Fruit fly (Drosophila melanogaster) S2 (cell line): ENCODE results near the gene sac.

Source experiments
- CG8478 ChIP-seq: fragments of >200 bp; optimal IDR thresholded peaks from 2 replicates; lab custom pipeline; 2018
- CTCF ChIP-seq, 2 experiments: fragments of >200 bp; optimal IDR thresholded peaks; 2 replicates each; lab custom pipeline; 2018

DNA sequence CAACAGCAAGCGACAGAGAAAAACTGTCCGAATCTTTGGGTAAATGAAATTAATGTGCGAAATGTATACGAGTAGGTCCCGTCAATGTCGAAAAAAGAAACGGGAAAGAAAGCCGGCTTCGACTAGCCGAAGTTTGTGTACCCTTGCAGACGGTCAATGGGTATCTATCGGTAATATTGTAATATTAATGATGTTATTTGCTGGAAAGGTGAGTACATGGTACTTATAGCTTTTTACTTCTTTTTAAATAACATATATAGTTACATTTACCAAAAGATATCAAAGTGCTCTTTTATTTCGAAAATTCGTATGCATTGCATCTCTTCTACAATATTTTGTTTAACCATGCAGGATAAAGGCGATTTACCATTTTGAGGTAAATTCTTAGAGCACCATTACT lies 4.6 kb upstream of the sac start:
- TF ChIP-seq CG8478 (lab: Kevin White, UChicago) (no peak), CTCF (optimal IDR thresholded peaks at IDR 0.05; lab: Kevin White, UChicago) (no peak)
